Fruit fly (Drosophila melanogaster) whole organism, embryonic: Measurements from ENCODE around the gene pbl.
A peak's percentile ranks its signal among the peaks of the same experiment; 100 is the strongest.

Source experiments
- ATbp ChIP-seq: fragments of 200-800 bp; sonication (Bioruptor generic); optimal IDR thresholded peaks from 2 replicates; lab custom pipeline; 2017; ENCODE audit warnings: missing biosample characterization, mild to moderate bottlenecking, missing genetic modification characterization, missing genetic modification reagents
- Atf6 ChIP-seq: fragments of 200-800 bp; sonication (Bioruptor generic); IDR thresholded peaks from 2 replicates; pipeline ENCODE4 v1.3.6; 2022; ENCODE audit warnings: missing biosample characterization, missing genetic modification characterization
- Bdp1 ChIP-seq: fragments of 200-800 bp; sonication (Bioruptor generic); optimal IDR thresholded peaks from 3 replicates; lab custom pipeline; 2016; ENCODE audit warnings: missing biosample characterization, missing genetic modification characterization
- CG10274 ChIP-seq: fragments of 200-800 bp; sonication (Bioruptor generic); optimal IDR thresholded peaks from 3 replicates; lab custom pipeline; 2017; ENCODE audit warnings: missing biosample characterization, mild to moderate bottlenecking, missing genetic modification characterization
- CG10366 ChIP-seq: fragments of 200-800 bp; sonication (Bioruptor generic); IDR thresholded peaks from 2 replicates; pipeline ENCODE4 v1.3.6; 2022; ENCODE audit warnings: missing biosample characterization, missing genetic modification characterization
- CG10654 ChIP-seq: fragments of 200-800 bp; sonication (Bioruptor generic); optimal IDR thresholded peaks from 2 replicates; lab custom pipeline; 2016; ENCODE audit warnings: missing biosample characterization, missing genetic modification characterization
- CG11504 ChIP-seq: fragments of 200-800 bp; sonication (Bioruptor generic); optimal IDR thresholded peaks from 3 replicates; lab custom pipeline; 2019; ENCODE audit warnings: missing biosample characterization, mild to moderate bottlenecking, missing genetic modification characterization, moderate library complexity
- CG14050 ChIP-seq: fragments of 200-800 bp; sonication (Bioruptor generic); IDR thresholded peaks from 3 replicates; pipeline ENCODE4 v1.3.6; 2022; ENCODE audit warnings: missing biosample characterization, missing genetic modification characterization
- CG15479 ChIP-seq: fragments of 200-800 bp; sonication (Bioruptor generic); optimal IDR thresholded peaks from 3 replicates; lab custom pipeline; 2019; ENCODE audit warnings: missing biosample characterization, mild to moderate bottlenecking, missing genetic modification characterization, moderate library complexity
- CG16863 ChIP-seq: fragments of 200-800 bp; sonication (Bioruptor generic); optimal IDR thresholded peaks from 3 replicates; lab custom pipeline; 2016; ENCODE audit warnings: missing biosample characterization, missing genetic modification characterization
- CG17359 ChIP-seq: fragments of 200-800 bp; sonication (Bioruptor generic); optimal IDR thresholded peaks from 3 replicates; lab custom pipeline; 2018; ENCODE audit warnings: missing biosample characterization, mild to moderate bottlenecking, missing genetic modification characterization, moderate library complexity
- CG17568 ChIP-seq: fragments of 200-800 bp; sonication (Bioruptor generic); optimal IDR thresholded peaks from 2 replicates; lab custom pipeline; 2018; ENCODE audit warnings: missing biosample characterization, mild to moderate bottlenecking, missing genetic modification characterization, moderate library complexity
- CG2116 ChIP-seq: fragments of 200-800 bp; sonication (Bioruptor generic); optimal IDR thresholded peaks from 3 replicates; lab custom pipeline; 2018; ENCODE audit warnings: missing biosample characterization, mild to moderate bottlenecking, missing genetic modification characterization
- CG34224 ChIP-seq: fragments of 200-800 bp; sonication (Bioruptor generic); IDR thresholded peaks from 3 replicates; pipeline ENCODE4 v1.3.6; 2022; ENCODE audit warnings: missing biosample characterization, missing genetic modification characterization; ENCODE audit not compliant: partially characterized antibody
- CG34376 ChIP-seq: fragments of 200-800 bp; sonication (Bioruptor generic); optimal IDR thresholded peaks from 2 replicates; lab custom pipeline; 2018; ENCODE audit warnings: missing biosample characterization, mild to moderate bottlenecking, missing genetic modification characterization
- CG4730 ChIP-seq: fragments of 200-800 bp; sonication (Bioruptor generic); IDR thresholded peaks from 2 replicates; pipeline ENCODE4 v1.3.6; 2022; ENCODE audit warnings: missing biosample characterization, missing genetic modification characterization
- CG5180 ChIP-seq: fragments of 200-800 bp; sonication (Bioruptor generic); optimal IDR thresholded peaks from 3 replicates; lab custom pipeline; 2017; ENCODE audit warnings: missing biosample characterization, missing genetic modification characterization, mild to moderate bottlenecking, moderate library complexity, missing genetic modification reagents
- CG5245 ChIP-seq: fragments of 200-800 bp; sonication (Bioruptor generic); optimal IDR thresholded peaks from 3 replicates; lab custom pipeline; 2016; ENCODE audit warnings: missing biosample characterization, missing genetic modification characterization
- CG5953 ChIP-seq: fragments of 200-800 bp; sonication (Bioruptor generic); IDR thresholded peaks from 2 replicates; pipeline ENCODE4 v1.3.6; 2022; ENCODE audit warnings: missing biosample characterization, missing genetic modification characterization
- CG8359 ChIP-seq: fragments of 200-800 bp; sonication (Bioruptor generic); optimal IDR thresholded peaks from 2 replicates; lab custom pipeline; 2017; ENCODE audit warnings: missing biosample characterization, mild to moderate bottlenecking, missing genetic modification characterization, borderline replicate concordance
- D ChIP-seq, 2 experiments: fragments of 200-800 bp in 1 of 2; fragments of >200 bp in 1 of 2; sonication (Bioruptor generic) in 1 of 2; optimal IDR thresholded peaks; 2 replicates in 1 of 2; 3 replicates in 1 of 2; lab custom pipeline; 2017; ENCODE audit warnings: mild to moderate bottlenecking in 1 of 2, missing biosample characterization in 1 of 2, missing genetic modification characterization in 1 of 2, missing genetic modification reagents in 1 of 2
- D19B ChIP-seq: fragments of 200-800 bp; sonication (Bioruptor generic); optimal IDR thresholded peaks from 2 replicates; lab custom pipeline; 2017; ENCODE audit warnings: missing biosample characterization, mild to moderate bottlenecking, missing genetic modification characterization
- Elba2 ChIP-seq: fragments of 200-800 bp; sonication (Bioruptor generic); optimal IDR thresholded peaks from 3 replicates; lab custom pipeline; 2016; ENCODE audit warnings: missing biosample characterization, missing genetic modification characterization
- H2.0 ChIP-seq: fragments of 200-800 bp; sonication (Bioruptor generic); IDR thresholded peaks from 2 replicates; pipeline ENCODE4 v1.3.6; 2022; ENCODE audit warnings: missing biosample characterization, missing genetic modification characterization
- Oaz ChIP-seq: fragments of 200-800 bp; sonication (Bioruptor generic); IDR thresholded peaks from 2 replicates; pipeline ENCODE4 v1.3.6; 2022; ENCODE audit warnings: missing biosample characterization, missing genetic modification characterization
- Ptx1 ChIP-seq: fragments of 200-800 bp; sonication (Bioruptor generic); IDR thresholded peaks from 2 replicates; pipeline ENCODE4 v1.3.6; 2022; ENCODE audit warnings: missing biosample characterization, missing genetic modification characterization
- ash1 ChIP-seq: fragments of 200-800 bp; sonication (Bioruptor generic); optimal IDR thresholded peaks from 2 replicates; lab custom pipeline; 2018; ENCODE audit warnings: missing biosample characterization, mild to moderate bottlenecking, missing genetic modification characterization
- caup ChIP-seq: fragments of 200-800 bp; sonication (Bioruptor generic); optimal IDR thresholded peaks from 3 replicates; lab custom pipeline; 2017; ENCODE audit warnings: missing biosample characterization, mild to moderate bottlenecking, missing genetic modification characterization, moderate library complexity; ENCODE audit not compliant: severe bottlenecking
- chinmo ChIP-seq: fragments of 200-800 bp; sonication (Bioruptor generic); IDR thresholded peaks from 4 replicates; pipeline ENCODE4 v1.3.6; 2022; ENCODE audit warnings: missing biosample characterization, missing genetic modification characterization; ENCODE audit not compliant: partially characterized antibody
- dysf ChIP-seq: fragments of 200-800 bp; sonication (Bioruptor generic); IDR thresholded peaks from 3 replicates; pipeline ENCODE4 v1.3.6; 2022; ENCODE audit warnings: missing biosample characterization, missing genetic modification characterization
- fd64A ChIP-seq: fragments of 200-800 bp; sonication (Bioruptor generic); optimal IDR thresholded peaks from 3 replicates; lab custom pipeline; 2018; ENCODE audit warnings: missing biosample characterization, mild to moderate bottlenecking, missing genetic modification characterization
- fd96Cb ChIP-seq: fragments of 200-800 bp; sonication (Bioruptor generic); optimal IDR thresholded peaks from 2 replicates; lab custom pipeline; 2018; ENCODE audit warnings: missing biosample characterization, mild to moderate bottlenecking, missing genetic modification characterization, moderate library complexity
- ftz-f1 ChIP-seq: fragments of 200-800 bp; sonication (Bioruptor generic); optimal IDR thresholded peaks from 2 replicates; lab custom pipeline; 2016; ENCODE audit warnings: missing biosample characterization, missing genetic modification characterization
- gro ChIP-seq: fragments of 200-800 bp; sonication (Bioruptor generic); optimal IDR thresholded peaks from 2 replicates; lab custom pipeline; 2016; ENCODE audit warnings: missing biosample characterization, missing genetic modification characterization
- ham ChIP-seq: fragments of 200-800 bp; sonication (Bioruptor generic); IDR thresholded peaks from 2 replicates; pipeline ENCODE4 v1.3.6; 2022; ENCODE audit warnings: missing biosample characterization, missing genetic modification characterization
- ken ChIP-seq: fragments of 200-800 bp; sonication (Bioruptor generic); IDR thresholded peaks from 3 replicates; pipeline ENCODE4 v1.3.6; 2022; ENCODE audit warnings: missing biosample characterization, missing genetic modification characterization
- lilli ChIP-seq: fragments of 200-800 bp; sonication (Bioruptor generic); optimal IDR thresholded peaks from 3 replicates; lab custom pipeline; 2016; ENCODE audit warnings: missing biosample characterization, missing genetic modification characterization
- lov ChIP-seq, 2 experiments: fragments of 200-800 bp in 1 of 2; fragments of >200 bp in 1 of 2; sonication (Bioruptor generic) in 1 of 2; IDR thresholded peaks in 1 of 2; optimal IDR thresholded peaks in 1 of 2; 2 replicates in 1 of 2; 3 replicates in 1 of 2; pipeline versions ENCODE4 v1.3.6 to Lab custom; 2017 to 2022; ENCODE audit warnings: missing biosample characterization in 1 of 2, missing genetic modification characterization in 1 of 2
- luna ChIP-seq: fragments of 200-800 bp; sonication (Bioruptor generic); optimal IDR thresholded peaks from 2 replicates; lab custom pipeline; 2016; ENCODE audit warnings: missing biosample characterization, missing genetic modification characterization
- nerfin-2 ChIP-seq: fragments of 200-800 bp; sonication (Bioruptor generic); IDR thresholded peaks from 2 replicates; pipeline ENCODE4 v1.3.6; 2022; ENCODE audit warnings: missing biosample characterization, missing genetic modification characterization; ENCODE audit not compliant: partially characterized antibody
- sd ChIP-seq: fragments of 200-800 bp; sonication (Bioruptor generic); optimal IDR thresholded peaks from 3 replicates; lab custom pipeline; 2018; ENCODE audit warnings: missing biosample characterization, mild to moderate bottlenecking, missing genetic modification characterization, moderate library complexity
- ssp ChIP-seq: fragments of 200-800 bp; sonication (Bioruptor generic); IDR thresholded peaks from 2 replicates; pipeline ENCODE4 v1.3.6; 2022; ENCODE audit warnings: missing biosample characterization, missing genetic modification characterization
- stwl ChIP-seq: fragments of 200-800 bp; sonication (Bioruptor generic); optimal IDR thresholded peaks from 3 replicates; lab custom pipeline; 2018; ENCODE audit warnings: missing biosample characterization, mild to moderate bottlenecking, missing genetic modification characterization, moderate library complexity
- tll ChIP-seq, 2 experiments: fragments of 200-800 bp in 1 of 2; fragments of >200 bp in 1 of 2; sonication (Bioruptor generic) in 1 of 2; optimal IDR thresholded peaks; 2 replicates each; lab custom pipeline; 2017 to 2019; ENCODE audit warnings: missing biosample characterization in 2 of 2, missing genetic modification characterization in 2 of 2, mild to moderate bottlenecking in 1 of 2, moderate library complexity in 1 of 2
- toy ChIP-seq: fragments of 200-800 bp; sonication (Bioruptor generic); IDR thresholded peaks from 2 replicates; pipeline ENCODE4 v1.3.6; 2022; ENCODE audit warnings: missing biosample characterization, missing genetic modification characterization
- trem ChIP-seq: fragments of 200-800 bp; optimal IDR thresholded peaks from 3 replicates; lab custom pipeline; 2019; ENCODE audit warnings: missing biosample characterization, mild to moderate bottlenecking, missing genetic modification characterization, moderate library complexity
- vvl ChIP-seq: fragments of 200-800 bp; sonication (Bioruptor generic); IDR thresholded peaks from 2 replicates; pipeline ENCODE4 v1.3.6; 2022; ENCODE audit warnings: missing biosample characterization, missing genetic modification characterization
- zen2 ChIP-seq: fragments of 200-800 bp; sonication (Bioruptor generic); IDR thresholded peaks from 3 replicates; pipeline ENCODE4 v1.3.6; 2022; ENCODE audit warnings: missing biosample characterization, missing genetic modification characterization; ENCODE audit not compliant: partially characterized antibody

The pbl gene

dm6 chr3L:7858325-7859114 lies 53.2 kb downstream of the pbl start (continued):
- TF ChIP-seq stwl (tag; lab: Kevin White, UChicago) (no peak), gro (GFP tag; lab: Kevin White, UChicago) (no peak), caup (GFP tag; lab: Kevin White, UChicago) (no peak), nerfin-2 (GFP tag; lab: Robert Waterston, UW) (no peak), ken (no peak), lilli (GFP tag; lab: Kevin White, UChicago) (no peak), ATbp (peak; percentile 7), CG14050 (GFP tag; lab: Robert Waterston, UW) (no peak), ssp (GFP tag; lab: Robert Waterston, UW) (no peak), CG15479 (GFP tag; lab: Kevin White, UChicago) (peak; percentile 72), fd64A (GFP tag; lab: Kevin White, UChicago) (peak; percentile 31), trem (tag; lab: Kevin White, UChicago) (no peak), CG5180 (no peak), ash1 (GFP tag; lab: Kevin White, UChicago) (no peak), CG16863 (no peak), CG2116 (GFP tag; lab: Kevin White, UChicago) (peak; percentile 26), luna (GFP tag; lab: Kevin White, UChicago) (no peak), toy (GFP tag; lab: Robert Waterston, UW) (no peak), chinmo (GFP tag; lab: Robert Waterston, UW) (0 out of 4 replicates have a peak, but pooled peaks have one; percentile 18), H2.0 (GFP tag; lab: Robert Waterston, UW) (no peak), D (optimal IDR thresholded peaks at IDR 0.05; lab: Kevin White, UChicago) (no peak), D (GFP tag; optimal IDR thresholded peaks at IDR 0.05; lab: Kevin White, UChicago) (no peak), Oaz (GFP tag; lab: Robert Waterston, UW) (no peak), CG34376 (GFP tag; lab: Kevin White, UChicago) (peak; percentile 42), CG17568 (GFP tag; lab: Kevin White, UChicago) (no peak), vvl (no peak), CG34224 (GFP tag; lab: Robert Waterston, UW) (no peak), CG5245 (GFP tag; lab: Kevin White, UChicago) (no peak), ftz-f1 (GFP tag; lab: Kevin White, UChicago) (no peak), sd (tag; lab: Kevin White, UChicago) (peak; percentile 77), ham (GFP tag; lab: Robert Waterston, UW) (no peak), CG11504 (tag; lab: Kevin White, UChicago) (no peak), dysf (no peak), CG5953 (GFP tag; lab: Robert Waterston, UW) (no peak), zen2 (GFP tag; lab: Robert Waterston, UW) (no peak), Bdp1 (no peak), Elba2 (GFP tag; lab: Kevin White, UChicago) (no peak), Ptx1 (GFP tag; lab: Robert Waterston, UW) (no peak), CG8359 (GFP tag; lab: Kevin White, UChicago) (no peak), CG4730 (GFP tag; lab: Robert Waterston, UW) (no peak), lov (optimal IDR thresholded peaks at IDR 0.05; lab: Kevin White, UChicago) (no peak), lov (GFP tag; IDR thresholded peaks at IDR 0.05; lab: Robert Waterston, UW) (no peak), Atf6 (GFP tag; lab: Robert Waterston, UW) (0 out of 2 replicates have a peak, but pooled peaks have one; percentile 9), CG17359 (no peak), tll (GFP tag; optimal IDR thresholded peaks at IDR 0.05; lab: Kevin White, UChicago) (peak in 1 of 2 experiments; percentile 66), fd96Cb (tag; lab: Kevin White, UChicago) (no peak), CG10366 (GFP tag; lab: Robert Waterston, UW) (no peak), CG10274 (no peak), CG10654 (GFP tag; lab: Kevin White, UChicago) (no peak), D19B (GFP tag; lab: Kevin White, UChicago) (no peak)
